Fruit fly (Drosophila melanogaster): Measurements from ENCODE around the gene CG17734.

CG17734 gene

dm6 chr3R:11221437-11222230, 22.2 kb downstream of the CG17734 start, which contains the start of the genes CG6693 and RpL3 (continued):
- peak; percentile 27 for TF ChIP-seq Six4 (GFP tag; optimal IDR thresholded peaks at IDR 0.05)
- TF ChIP-seq CG4360 (GFP tag; IDR thresholded peaks at IDR 0.05): no peak
- TF ChIP-seq HmgZ (tag; optimal IDR thresholded peaks at IDR 0.05): peak; percentile 81
- TF ChIP-seq Hand (GFP tag; optimal IDR thresholded peaks at IDR 0.05): peak; percentile 77
- TF ChIP-seq fu2 (GFP tag; optimal IDR thresholded peaks at IDR 0.05): peak; percentile 37
- peak; percentile 87 for TF ChIP-seq gro (GFP tag; optimal IDR thresholded peaks at IDR 0.05)
- peak; percentile 76 for TF ChIP-seq Nf-YA (GFP tag; IDR thresholded peaks at IDR 0.05)
- no peak for TF ChIP-seq CG8765 (GFP tag; IDR thresholded peaks at IDR 0.05)
- TF ChIP-seq CG31224 (GFP tag; IDR thresholded peaks at IDR 0.05): peak; percentile 55
- no peak for TF ChIP-seq lov (optimal IDR thresholded peaks at IDR 0.05)
- peak; percentile 91 for TF ChIP-seq lov (GFP tag; IDR thresholded peaks at IDR 0.05)
- peak; percentile 45 for TF ChIP-seq CG9437 (GFP tag; optimal IDR thresholded peaks at IDR 0.05)
- TF ChIP-seq CG15011 (GFP tag; optimal IDR thresholded peaks at IDR 0.05): peak; percentile 77
- peak; percentile 85 for TF ChIP-seq CG3281 (GFP tag; optimal IDR thresholded peaks at IDR 0.05)
- TF ChIP-seq h (optimal IDR thresholded peaks at IDR 0.05): no peak
- TF ChIP-seq CG13123 (GFP tag; optimal IDR thresholded peaks at IDR 0.05): peak; percentile 49
- 0 out of 3 replicates have a peak, but pooled peaks have one; percentile 24 for TF ChIP-seq CG7357 (GFP tag; IDR thresholded peaks at IDR 0.05)
- peak; percentile 41 for TF ChIP-seq ewg (GFP tag; optimal IDR thresholded peaks at IDR 0.05)
- peak; percentile 50 to 82 for TF ChIP-seq Pdp1 (GFP tag; optimal IDR thresholded peaks at IDR 0.05)
- TF ChIP-seq sens-2 (GFP tag; IDR thresholded peaks at IDR 0.05): peak; percentile 71
- peak; percentile 55 for TF ChIP-seq ttk (GFP tag; IDR thresholded peaks at IDR 0.05)
- peak; percentile 90 for TF ChIP-seq lilli (GFP tag; optimal IDR thresholded peaks at IDR 0.05)
- TF ChIP-seq Atf6 (GFP tag; IDR thresholded peaks at IDR 0.05): peak; percentile 81
- TF ChIP-seq kah (GFP tag; optimal IDR thresholded peaks at IDR 0.05): peak; percentile 86
- no peak for TF ChIP-seq mld (GFP tag; IDR thresholded peaks at IDR 0.05; ENCODE audit: partially characterized antibody)
- TF ChIP-seq wek (GFP tag; optimal IDR thresholded peaks at IDR 0.05): peak; percentile 88
- TF ChIP-seq yki (optimal IDR thresholded peaks at IDR 0.05): no peak
- TF ChIP-seq sna (GFP tag; IDR thresholded peaks at IDR 0.05; ENCODE audit: partially characterized antibody): no peak
- TF ChIP-seq slbo (GFP tag; IDR thresholded peaks at IDR 0.05): peak; percentile 59
- TF ChIP-seq dmrt11E (tag; optimal IDR thresholded peaks at IDR 0.05): peak; percentile 58
- TF ChIP-seq Drgx (GFP tag; IDR thresholded peaks at IDR 0.05): peak; percentile 47; the same call in 1 of the 2 replicates
- peak; percentile 90 for TF ChIP-seq CG1603 (tag; optimal IDR thresholded peaks at IDR 0.05)
- no peak for TF ChIP-seq jigr1 (GFP tag; IDR thresholded peaks at IDR 0.05)
- TF ChIP-seq her (GFP tag; optimal IDR thresholded peaks at IDR 0.05): peak; percentile 62
- peak; percentile 60 for TF ChIP-seq zen (tag; optimal IDR thresholded peaks at IDR 0.05)
- no peak for TF ChIP-seq CG7963 (GFP tag; IDR thresholded peaks at IDR 0.05; ENCODE audit: partially characterized antibody)
- peak; percentile 37 for TF ChIP-seq Taf1 (GFP tag; IDR thresholded peaks at IDR 0.05)
- TF ChIP-seq NFAT (GFP tag; IDR thresholded peaks at IDR 0.05): peak; percentile 88
- TF ChIP-seq CG30431 (GFP tag; optimal IDR thresholded peaks at IDR 0.05): no peak
- peak; percentile 20; the same call in 1 of the 4 replicates for TF ChIP-seq Gug (GFP tag; IDR thresholded peaks at IDR 0.05)
- TF ChIP-seq CG4617 (GFP tag; optimal IDR thresholded peaks at IDR 0.05; ENCODE audit: borderline replicate concordance): peak; percentile 50
- TF ChIP-seq gce (GFP tag; IDR thresholded peaks at IDR 0.05): peak; percentile 84
- TF ChIP-seq NfI (GFP tag; optimal IDR thresholded peaks at IDR 0.05): peak; percentile 84
- TF ChIP-seq pan (optimal IDR thresholded peaks at IDR 0.05): no peak
- TF ChIP-seq pan (GFP tag; optimal IDR thresholded peaks at IDR 0.05 in 1 of 2, IDR thresholded peaks at IDR 0.05 in 1 of 2): peak in 1 of 2 experiments; percentile 73
- no peak for TF ChIP-seq Dip2 (GFP tag; IDR thresholded peaks at IDR 0.05)
- TF ChIP-seq fd64A (GFP tag; optimal IDR thresholded peaks at IDR 0.05): peak; percentile 89
- TF ChIP-seq CG34422 (GFP tag; IDR thresholded peaks at IDR 0.05): peak; percentile 91
- TF ChIP-seq Doc3 (GFP tag; IDR thresholded peaks at IDR 0.05; ENCODE audit: partially characterized antibody): no peak
- TF ChIP-seq sqz (GFP tag; optimal IDR thresholded peaks at IDR 0.05): peak; percentile 87
- TF ChIP-seq pho (GFP tag; optimal IDR thresholded peaks at IDR 0.05): peak; percentile 47
